Fruit fly (Drosophila melanogaster) whole organism, adult: ENCODE results near the gene HisRS.

Experiments
- CG11617 ChIP-seq: fragments of 200-800 bp; sonication (Bioruptor generic); optimal IDR thresholded peaks from 2 replicates; lab custom pipeline; 2017; ENCODE audit warnings: mild to moderate bottlenecking, missing biosample characterization, missing genetic modification reagents, missing genetic modification characterization
- CG33017 ChIP-seq: fragments of 200-800 bp; sonication (Bioruptor generic); optimal IDR thresholded peaks from 2 replicates; lab custom pipeline; 2018; ENCODE audit warnings: missing biosample characterization, mild to moderate bottlenecking, missing genetic modification characterization, moderate library complexity
- CG5204 ChIP-seq: fragments of 200-800 bp; sonication (Bioruptor generic); optimal IDR thresholded peaks from 2 replicates; lab custom pipeline; 2016; ENCODE audit warnings: missing biosample characterization, missing genetic modification characterization
- CG7101 ChIP-seq: fragments of 200-800 bp; sonication (Bioruptor generic); optimal IDR thresholded peaks from 2 replicates; lab custom pipeline; 2018; ENCODE audit warnings: missing biosample characterization, mild to moderate bottlenecking, missing genetic modification characterization, moderate library complexity
- Crg-1 ChIP-seq: fragments of 200-800 bp; sonication (Bioruptor generic); optimal IDR thresholded peaks from 2 replicates; lab custom pipeline; 2016; ENCODE audit warnings: missing biosample characterization, missing genetic modification characterization
- cic ChIP-seq: fragments of 200-800 bp; sonication (Bioruptor generic); optimal IDR thresholded peaks from 2 replicates; lab custom pipeline; 2017; ENCODE audit warnings: missing biosample characterization, mild to moderate bottlenecking, missing genetic modification characterization, moderate library complexity
- cnc ChIP-seq, 2 experiments: fragments of >200 bp; optimal IDR thresholded peaks; 2 replicates each; lab custom pipeline; 2017
- kay ChIP-seq: fragments of 200-800 bp; sonication (Bioruptor generic); peaks from one replicate; lab custom pipeline; 2016; ENCODE audit warnings: missing biosample characterization, missing genetic modification characterization, borderline replicate concordance
- ovo ChIP-seq: fragments of 200-800 bp; sonication (Bioruptor generic); optimal IDR thresholded peaks from 2 replicates; lab custom pipeline; 2016; ENCODE audit warnings: missing biosample characterization, missing genetic modification characterization
- pad ChIP-seq: fragments of 200-800 bp; sonication (Bioruptor generic); optimal IDR thresholded peaks from 3 replicates; lab custom pipeline; 2017; ENCODE audit warnings: missing biosample characterization, missing genetic modification characterization, mild to moderate bottlenecking, moderate library complexity, missing genetic modification reagents

dm6 chrX:18509430-18509829 lies 5.8 kb upstream of the HisRS start:
- TF ChIP-seq kay (no peak), cnc (optimal IDR thresholded peaks at IDR 0.05; lab: Kevin White, UChicago) (no peak), pad (GFP tag; lab: Kevin White, UChicago) (no peak), CG7101 (tag; lab: Kevin White, UChicago) (no peak), cic (GFP tag; lab: Kevin White, UChicago) (no peak), ovo (no peak), CG33017 (tag; lab: Kevin White, UChicago) (no peak), CG5204 (GFP tag; lab: Kevin White, UChicago) (no peak), Crg-1 (GFP tag; lab: Kevin White, UChicago) (no peak), CG11617 (no peak)
